Worm (Caenorhabditis elegans): ENCODE measurements around the gene egl-1.

DNA sequence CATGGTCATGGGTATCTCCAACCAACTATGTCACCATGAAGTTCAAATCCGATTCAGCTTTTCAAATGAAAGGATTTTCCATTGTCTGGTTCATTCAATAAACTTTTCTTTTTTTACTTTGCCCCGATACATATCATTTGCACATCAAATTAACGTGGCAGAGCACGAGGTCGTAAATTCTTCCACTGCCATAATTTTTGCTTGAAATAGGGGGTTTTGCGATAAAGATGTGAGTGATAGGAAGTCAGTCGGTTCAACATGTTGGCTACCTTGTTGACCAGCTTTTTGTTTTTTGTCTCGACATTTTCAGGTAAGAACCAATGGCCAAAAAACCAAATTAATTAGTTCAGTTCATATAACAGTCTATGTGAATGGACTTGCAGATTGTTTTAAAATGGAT, 44.5 kb upstream of the egl-1 start, which contains the start of gene clec-54:
- TF ChIP-seq ama-1 (optimal IDR thresholded peaks at IDR 0.05) (no peak), ceh-13 (GFP tag; optimal IDR thresholded peaks at IDR 0.05) (no peak), tbx-37 (GFP tag; conservative IDR thresholded peaks at IDR 0.05) (no peak), B0310.2 (tag; optimal IDR thresholded peaks at IDR 0.05) (no peak), sea-1 (GFP tag; conservative IDR thresholded peaks at IDR 0.05) (no peak), hmbx-1 (tag; optimal IDR thresholded peaks at IDR 0.05) (no peak), aly-1 (tag; optimal IDR thresholded peaks at IDR 0.05) (no peak), ceh-36 (tag; optimal IDR thresholded peaks at IDR 0.05) (no peak)
